Fruit fly (Drosophila melanogaster) whole organism, wandering third instar larva: ENCODE results near the gene Bicra.

ENCODE experiments used
- Abd-B ChIP-seq: fragments of >200 bp; optimal IDR thresholded peaks from 2 replicates; lab custom pipeline; 2017; ENCODE audit warnings: missing biosample characterization, missing genetic modification characterization
- CG32264 ChIP-seq: fragments of 200-800 bp; sonication (Bioruptor generic); optimal IDR thresholded peaks from 2 replicates; lab custom pipeline; 2016; ENCODE audit warnings: missing biosample characterization, missing genetic modification characterization
- CG9705 ChIP-seq: fragments of 200-800 bp; sonication (Bioruptor generic); optimal IDR thresholded peaks from 2 replicates; lab custom pipeline; 2018; ENCODE audit warnings: missing biosample characterization, mild to moderate bottlenecking, missing genetic modification characterization
- CrebA ChIP-seq: fragments of 200-800 bp; sonication (Bioruptor generic); optimal IDR thresholded peaks from 2 replicates; lab custom pipeline; 2016; ENCODE audit warnings: missing biosample characterization, mild to moderate bottlenecking, missing genetic modification characterization, borderline replicate concordance
- Dfd ChIP-seq: fragments of >200 bp; optimal IDR thresholded peaks from 2 replicates; lab custom pipeline; 2017; ENCODE audit warnings: missing biosample characterization, missing genetic modification characterization
- Dif ChIP-seq: fragments of 200-275, 200-300 bp; sonication (Bioruptor generic); optimal IDR thresholded peaks from 2 replicates; lab custom pipeline; 2018; ENCODE audit warnings: missing biosample characterization, missing genetic modification characterization; ENCODE audit not compliant: partially characterized antibody
- GATAd ChIP-seq: sonication (Bioruptor generic); optimal IDR thresholded peaks from 2 replicates; lab custom pipeline; 2016; ENCODE audit warnings: missing biosample characterization, missing genetic modification characterization
- HLH106 ChIP-seq: fragments of 200-800 bp; optimal IDR thresholded peaks from 3 replicates; lab custom pipeline; 2019; ENCODE audit warnings: missing biosample characterization, mild to moderate bottlenecking, missing genetic modification characterization, moderate library complexity
- Hnf4 ChIP-seq: fragments of 200-800 bp; sonication (Bioruptor generic); optimal IDR thresholded peaks from 2 replicates; lab custom pipeline; 2016; ENCODE audit warnings: missing biosample characterization, mild to moderate bottlenecking, missing genetic modification characterization
- Hr78 ChIP-seq: fragments of >200 bp; optimal IDR thresholded peaks from 2 replicates; lab custom pipeline; 2017; ENCODE audit warnings: missing biosample characterization, missing genetic modification characterization
- Hr83 ChIP-seq: fragments of 200-300 bp; sonication (Bioruptor generic); optimal IDR thresholded peaks from 2 replicates; lab custom pipeline; 2016; ENCODE audit warnings: missing biosample characterization, mild to moderate bottlenecking, missing genetic modification characterization, moderate library complexity; ENCODE audit not compliant: poor library complexity, severe bottlenecking
- Jra ChIP-seq: sonication (Bioruptor generic); optimal IDR thresholded peaks from 2 replicates; lab custom pipeline; 2016; ENCODE audit warnings: missing biosample characterization, missing genetic modification characterization
- Mio ChIP-seq: sonication (Bioruptor generic); optimal IDR thresholded peaks from 2 replicates; lab custom pipeline; 2016; ENCODE audit warnings: missing biosample characterization, missing genetic modification characterization
- Myc ChIP-seq: fragments of >200 bp; optimal IDR thresholded peaks from 2 replicates; lab custom pipeline; 2017
- N ChIP-seq: fragments of >200 bp; optimal IDR thresholded peaks from 2 replicates; lab custom pipeline; 2018; ENCODE audit warnings: missing biosample characterization, missing external identifiers, missing genetic modification characterization
- OdsH ChIP-seq: fragments of 200-800 bp; sonication (Bioruptor generic); optimal IDR thresholded peaks from 2 replicates; lab custom pipeline; 2016; ENCODE audit warnings: missing biosample characterization, mild to moderate bottlenecking, missing genetic modification characterization
- Rel ChIP-seq, 2 experiments: fragments of 200-800 bp; sonication (Bioruptor generic) in 1 of 2; optimal IDR thresholded peaks; 2 replicates in 1 of 2; 3 replicates in 1 of 2; lab custom pipeline; 2016 to 2019; ENCODE audit warnings: mild to moderate bottlenecking in 2 of 2, missing biosample characterization in 2 of 2, missing genetic modification characterization in 2 of 2, moderate library complexity in 1 of 2
- Sp1 ChIP-seq: fragments of 200-800 bp; sonication (Bioruptor generic); optimal IDR thresholded peaks from 3 replicates; lab custom pipeline; 2019; ENCODE audit warnings: missing biosample characterization, mild to moderate bottlenecking, missing genetic modification characterization, moderate library complexity
- Vsx2 ChIP-seq: fragments of 200-300, 225-300 bp; sonication (Bioruptor generic); optimal IDR thresholded peaks from 2 replicates; lab custom pipeline; 2018; ENCODE audit warnings: missing biosample characterization, missing genetic modification characterization; ENCODE audit not compliant: partially characterized antibody
- br ChIP-seq: fragments of 200-800 bp; sonication (Bioruptor generic); optimal IDR thresholded peaks from 2 replicates; lab custom pipeline; 2016; ENCODE audit warnings: missing biosample characterization, missing genetic modification characterization
- brk ChIP-seq: fragments of 200-800 bp; sonication (Bioruptor generic); optimal IDR thresholded peaks from 2 replicates; lab custom pipeline; 2016; ENCODE audit warnings: missing biosample characterization, mild to moderate bottlenecking, missing genetic modification characterization
- dl ChIP-seq, 2 experiments: fragments of 175-275, 200-275 bp in 1 of 2; fragments of 200-275 bp in 1 of 2; sonication (Bioruptor generic); optimal IDR thresholded peaks; lab custom pipeline; 2018; ENCODE audit warnings: mild to moderate bottlenecking in 2 of 2, missing biosample characterization in 2 of 2, missing genetic modification characterization in 2 of 2, moderate library complexity in 2 of 2; ENCODE audit not compliant: partially characterized antibody in 2 of 2, insufficient read depth in 1 of 2
- dmrt93B ChIP-seq: fragments of 200-800 bp; sonication (Bioruptor generic); optimal IDR thresholded peaks from 2 replicates; lab custom pipeline; 2018; ENCODE audit warnings: missing biosample characterization, mild to moderate bottlenecking, missing genetic modification characterization
- dsf ChIP-seq: sonication (Bioruptor generic); optimal IDR thresholded peaks from 2 replicates; lab custom pipeline; 2016; ENCODE audit warnings: missing biosample characterization, missing genetic modification characterization, borderline replicate concordance
- ey ChIP-seq: fragments of 200-800 bp; sonication (Bioruptor generic); optimal IDR thresholded peaks from 2 replicates; lab custom pipeline; 2016; ENCODE audit warnings: missing biosample characterization, missing genetic modification characterization
- foxo ChIP-seq, 2 experiments: fragments of 200-800 bp; sonication (Bioruptor generic); optimal IDR thresholded peaks; 2 replicates in 1 of 2; 3 replicates in 1 of 2; lab custom pipeline; 2016 to 2017; ENCODE audit warnings: missing biosample characterization in 2 of 2, missing genetic modification characterization in 2 of 2
- fru ChIP-seq: fragments of 200-800 bp; sonication (Bioruptor generic); optimal IDR thresholded peaks from 3 replicates; lab custom pipeline; 2016; ENCODE audit warnings: missing biosample characterization, mild to moderate bottlenecking, missing genetic modification characterization
- h ChIP-seq: fragments of 200-800 bp; sonication (Bioruptor generic); optimal IDR thresholded peaks from 3 replicates; lab custom pipeline; 2016; ENCODE audit warnings: missing biosample characterization, mild to moderate bottlenecking, missing genetic modification characterization
- jim ChIP-seq: fragments of 175-275, 200-325 bp; sonication (Bioruptor generic); optimal IDR thresholded peaks from 2 replicates; lab custom pipeline; 2016; ENCODE audit warnings: missing biosample characterization, mild to moderate bottlenecking, missing genetic modification characterization
- lola ChIP-seq: fragments of >200 bp; optimal IDR thresholded peaks from 2 replicates; lab custom pipeline; 2017; ENCODE audit warnings: missing biosample characterization, missing genetic modification characterization
- pan ChIP-seq: fragments of >200 bp; optimal IDR thresholded peaks from 2 replicates; lab custom pipeline; 2017
- psq ChIP-seq: fragments of 200-800 bp; sonication (Bioruptor generic); optimal IDR thresholded peaks from 3 replicates; lab custom pipeline; 2017; ENCODE audit warnings: missing biosample characterization, mild to moderate bottlenecking, missing genetic modification characterization, moderate library complexity
- rgr ChIP-seq: fragments of 200-800 bp; sonication (Bioruptor generic); optimal IDR thresholded peaks from 3 replicates; lab custom pipeline; 2016; ENCODE audit warnings: missing biosample characterization, mild to moderate bottlenecking, missing genetic modification characterization
- sage ChIP-seq: fragments of 200-800 bp; sonication (Bioruptor generic); optimal IDR thresholded peaks from 2 replicates; lab custom pipeline; 2016; ENCODE audit warnings: missing biosample characterization, mild to moderate bottlenecking, missing genetic modification characterization
- sv ChIP-seq: fragments of 200-800 bp; sonication (Bioruptor generic); optimal IDR thresholded peaks from 3 replicates; lab custom pipeline; 2016; ENCODE audit warnings: missing biosample characterization, missing genetic modification characterization
- tai ChIP-seq: sonication (Bioruptor generic); optimal IDR thresholded peaks from 2 replicates; lab custom pipeline; 2016; ENCODE audit warnings: missing biosample characterization, missing genetic modification characterization
- usp ChIP-seq: fragments of >200 bp; optimal IDR thresholded peaks from 2 replicates; lab custom pipeline; 2017; ENCODE audit warnings: missing biosample characterization, missing genetic modification characterization
- woc ChIP-seq: sonication (Bioruptor generic); optimal IDR thresholded peaks from 2 replicates; lab custom pipeline; 2016; ENCODE audit warnings: missing biosample characterization, mild to moderate bottlenecking, missing genetic modification characterization

Bicra gene

dm6 chr3R:29071141-29071540 lies 8.3 kb downstream of the Bicra start:
- TF ChIP-seq Hnf4 (GFP tag; lab: Kevin White, UChicago), result peak; percentile 8
- no peak for TF ChIP-seq lola (GFP tag; lab: Kevin White, UChicago)
- TF ChIP-seq rgr (GFP tag; lab: Kevin White, UChicago), result peak; percentile 10
- peak; percentile 3 for TF ChIP-seq Hr83 (GFP tag; lab: Kevin White, UChicago)
- peak; percentile 7 for TF ChIP-seq h (GFP tag; lab: Kevin White, UChicago)
- TF ChIP-seq, all 38 proteins: peak for 4

DNA sequence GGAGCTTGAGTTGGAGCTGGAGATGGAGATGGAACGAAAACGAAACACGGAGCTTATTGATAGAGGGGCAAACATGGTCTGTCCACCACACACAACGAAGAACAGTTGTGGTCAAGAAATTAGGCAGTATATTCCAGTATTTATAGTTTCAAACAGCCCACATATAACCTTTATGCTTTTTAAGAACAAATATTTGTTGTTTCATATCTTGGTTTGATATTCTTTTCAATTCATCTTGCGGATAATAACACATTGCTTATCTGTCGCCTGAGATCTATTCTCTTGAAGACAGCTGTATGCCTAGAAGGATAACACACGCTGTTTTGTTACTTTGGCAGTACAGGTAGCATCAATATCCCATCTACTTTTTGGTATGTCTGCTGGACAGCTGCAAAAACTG lies 10.0 kb downstream of the Bicra start:
- TF ChIP-seq Dfd (GFP tag; lab: Kevin White, UChicago) (no peak), foxo (GFP tag; optimal IDR thresholded peaks at IDR 0.05; lab: Kevin White, UChicago) (peak in 1 of 2 experiments; percentile 25), Hnf4 (GFP tag; lab: Kevin White, UChicago) (no peak), HLH106 (no peak), ey (peak; percentile 34), woc (GFP tag; lab: Kevin White, UChicago) (peak; percentile 14), rgr (GFP tag; lab: Kevin White, UChicago) (peak; percentile 10), dmrt93B (GFP tag; lab: Kevin White, UChicago) (no peak), fru (GFP tag; lab: Kevin White, UChicago) (peak; percentile 53), Sp1 (GFP tag; lab: Kevin White, UChicago) (peak; percentile 7), h (GFP tag; lab: Kevin White, UChicago) (peak; percentile 44), psq (GFP tag; lab: Kevin White, UChicago) (peak; percentile 25)

DNA sequence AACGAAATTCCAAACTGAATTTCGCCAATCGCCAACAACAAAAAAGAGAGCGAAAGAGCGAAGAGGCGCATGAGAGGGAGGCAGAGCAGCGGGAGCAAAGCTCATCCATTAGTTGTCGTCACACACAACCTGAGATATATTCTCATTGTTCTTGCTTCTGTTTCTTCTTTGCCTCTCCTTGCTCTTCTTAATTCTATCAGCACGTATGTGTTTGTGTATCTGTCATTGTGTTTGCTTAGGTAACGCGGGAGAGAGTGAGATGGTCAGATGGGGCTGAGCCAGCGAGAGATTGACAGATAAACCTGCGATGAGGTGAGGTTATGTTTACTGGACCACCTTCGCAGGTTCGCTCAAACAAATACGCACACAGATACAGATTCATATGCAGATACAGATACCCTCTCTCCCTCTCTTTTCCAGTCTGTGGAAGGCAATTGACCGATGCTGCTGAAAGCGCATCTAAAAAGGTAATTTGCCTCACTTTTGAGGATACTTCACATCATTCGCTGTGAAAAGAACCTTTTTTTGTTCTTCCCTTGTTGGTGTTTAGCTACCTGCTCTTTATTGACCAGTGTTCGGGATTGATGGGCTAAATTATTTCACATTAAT lies 11.3 kb downstream of the Bicra start:
- TF ChIP-seq woc (GFP tag; lab: Kevin White, UChicago), result no peak
- TF ChIP-seq CG32264 (GFP tag; lab: Kevin White, UChicago), result no peak
- peak; percentile 26 for TF ChIP-seq Hr83 (GFP tag; lab: Kevin White, UChicago)
- TF ChIP-seq jim (GFP tag; lab: Kevin White, UChicago), result no peak
- TF ChIP-seq sv (GFP tag; lab: Kevin White, UChicago), result no peak
- TF ChIP-seq CG9705 (GFP tag; lab: Kevin White, UChicago), result no peak
- TF ChIP-seq N (GFP tag; lab: Kevin White, UChicago), result no peak
- no peak for TF ChIP-seq tai
- peak; percentile 44 for TF ChIP-seq Sp1 (GFP tag; lab: Kevin White, UChicago)
- TF ChIP-seq OdsH (GFP tag; lab: Kevin White, UChicago), result peak; percentile 9
- no peak for TF ChIP-seq usp (GFP tag; lab: Kevin White, UChicago)
- no peak for TF ChIP-seq dsf
- TF ChIP-seq CrebA (GFP tag; lab: Kevin White, UChicago), result no peak
- no peak for TF ChIP-seq sage (GFP tag; lab: Kevin White, UChicago)
- TF ChIP-seq lola (GFP tag; lab: Kevin White, UChicago), result no peak
- peak; percentile 8 for TF ChIP-seq HLH106
- TF ChIP-seq Dif, result peak; percentile 88
- TF ChIP-seq psq (GFP tag; lab: Kevin White, UChicago), result peak; percentile 83
- peak; percentile 20 for TF ChIP-seq brk (GFP tag; lab: Kevin White, UChicago)
- peak; percentile 68 for TF ChIP-seq Vsx2 (GFP tag; lab: Kevin White, UChicago)
- no peak for TF ChIP-seq foxo (GFP tag; optimal IDR thresholded peaks at IDR 0.05; lab: Kevin White, UChicago)
- no peak for TF ChIP-seq GATAd
- TF ChIP-seq br (GFP tag; lab: Kevin White, UChicago), result peak; percentile 43
- TF ChIP-seq h (GFP tag; lab: Kevin White, UChicago), result peak; percentile 36
- no peak for TF ChIP-seq ey
- no peak for TF ChIP-seq Myc
- TF ChIP-seq pan (lab: Kevin White, UChicago), result no peak
- peak; percentile 33 to 68 for TF ChIP-seq dl (GFP tag; optimal IDR thresholded peaks at IDR 0.05; lab: Kevin White, UChicago; ENCODE audit: insufficient read depth in 1 of 2, partially characterized antibody in 2 of 2)
- peak; percentile 56 for TF ChIP-seq fru (GFP tag; lab: Kevin White, UChicago)
- no peak for TF ChIP-seq Hr78 (GFP tag; lab: Kevin White, UChicago)
- TF ChIP-seq Mio (GFP tag; lab: Kevin White, UChicago), result no peak
- TF ChIP-seq Rel (GFP tag; optimal IDR thresholded peaks at IDR 0.05; lab: Kevin White, UChicago), result no peak
- TF ChIP-seq Rel (tag; optimal IDR thresholded peaks at IDR 0.05; lab: Kevin White, UChicago), result peak; percentile 40
- peak; percentile 23 for TF ChIP-seq rgr (GFP tag; lab: Kevin White, UChicago)
- TF ChIP-seq Dfd (GFP tag; lab: Kevin White, UChicago), result no peak
- TF ChIP-seq dmrt93B (GFP tag; lab: Kevin White, UChicago), result no peak
- TF ChIP-seq Hnf4 (GFP tag; lab: Kevin White, UChicago), result peak; percentile 65
- TF ChIP-seq Abd-B (GFP tag; lab: Kevin White, UChicago), result no peak
- TF ChIP-seq Jra (GFP tag; lab: Kevin White, UChicago), result peak; percentile 18
- TF ChIP-seq, all 38 proteins: peak for 16
